Worm (Caenorhabditis elegans) whole organism, L1 larva: ENCODE results near the gene F43B10.1.

ENCODE experiments used
- C16A3.4 ChIP-seq: fragments of 150-350 bp; optimal IDR thresholded peaks from 2 replicates; lab custom pipeline; 2014; ENCODE audit warnings: missing biosample characterization, missing genetic modification characterization
- C34B4.2 ChIP-seq: sonication (generic microtip); optimal IDR thresholded peaks from 2 replicates; lab custom pipeline; 2017; ENCODE audit warnings: mild to moderate bottlenecking, missing genetic modification characterization, missing compliant biosample characterization
- F16B12.6 ChIP-seq: fragments of 150-350 bp; optimal IDR thresholded peaks from 2 replicates; lab custom pipeline; 2014; ENCODE audit warnings: missing biosample characterization, missing genetic modification characterization
- ama-1 ChIP-seq: fragments of 150-350 bp; optimal IDR thresholded peaks from 2 replicates; lab custom pipeline; 2014
- blmp-1 ChIP-seq: fragments of 150-350 bp; optimal IDR thresholded peaks from 2 replicates; lab custom pipeline; 2014; ENCODE audit warnings: missing biosample characterization, missing genetic modification characterization
- efl-1 ChIP-seq, 4 experiments: fragments of 150-350 bp; optimal IDR thresholded peaks in 3 of 4; peaks in 1 of 4; 1 replicate in 1 of 4; 2 replicates in 3 of 4; lab custom pipeline; 2014; ENCODE audit warnings: missing biosample characterization in 2 of 4, missing genetic modification characterization in 2 of 4, missing genetic modification reagents in 2 of 4
- egl-27 ChIP-seq, 2 experiments: fragments of 150-350 bp in 1 of 2; sonication (generic microtip); optimal IDR thresholded peaks; 3 replicates each; lab custom pipeline; 2017 to 2018; ENCODE audit warnings: missing biosample characterization in 2 of 2, missing genetic modification characterization in 2 of 2, missing genetic modification reagents in 2 of 2
- elt-3 ChIP-seq, 6 experiments: fragments of 150-350 bp in 1 of 6; sonication (generic microtip); optimal IDR thresholded peaks; 2 replicates each; lab custom pipeline; 2017 to 2018; ENCODE audit warnings: missing biosample characterization in 6 of 6, missing genetic modification characterization in 6 of 6, inconsistent platforms in 1 of 6
- ets-5 ChIP-seq: fragments of 200-800 bp; sonication (Bioruptor generic); IDR thresholded peaks from 2 replicates; pipeline ENCODE4 v1.3.6; 2022; ENCODE audit warnings: missing genetic modification characterization, missing compliant biosample characterization
- fos-1 ChIP-seq: fragments of 150-350 bp; optimal IDR thresholded peaks from 2 replicates; lab custom pipeline; 2014; ENCODE audit warnings: missing biosample characterization, missing genetic modification characterization
- hlh-17 ChIP-seq: fragments of 200-800 bp; sonication (Bioruptor generic); optimal IDR thresholded peaks from 2 replicates; lab custom pipeline; 2018; ENCODE audit warnings: missing genetic modification characterization, mild to moderate bottlenecking, missing compliant biosample characterization, moderate library complexity, borderline replicate concordance
- irx-1 ChIP-seq: sonication (generic microtip); optimal IDR thresholded peaks from 2 replicates; lab custom pipeline; 2016; ENCODE audit warnings: missing genetic modification characterization, missing compliant biosample characterization
- lin-13 ChIP-seq: fragments of 150-350 bp; optimal IDR thresholded peaks from 2 replicates; lab custom pipeline; 2014; ENCODE audit warnings: missing biosample characterization, missing genetic modification reagents, missing genetic modification characterization
- lin-14 ChIP-seq: fragments of 200-800 bp; sonication (Bioruptor generic); optimal IDR thresholded peaks from 2 replicates; lab custom pipeline; 2018; ENCODE audit warnings: mild to moderate bottlenecking, missing genetic modification characterization, moderate library complexity, missing compliant biosample characterization
- lin-15B ChIP-seq: fragments of 150-350 bp; sonication (generic microtip); optimal IDR thresholded peaks from 3 replicates; lab custom pipeline; 2014; ENCODE audit warnings: missing biosample characterization, missing genetic modification characterization
- lin-35 ChIP-seq, 2 experiments: fragments of 150-350 bp; optimal IDR thresholded peaks; 2 replicates each; lab custom pipeline; 2014; ENCODE audit warnings: missing biosample characterization in 2 of 2, missing genetic modification characterization in 2 of 2, missing genetic modification reagents in 2 of 2
- lin-39 ChIP-seq: fragments of 150-350 bp; optimal IDR thresholded peaks from 2 replicates; lab custom pipeline; 2014; ENCODE audit warnings: missing biosample characterization, missing genetic modification reagents, missing genetic modification characterization
- mdl-1 ChIP-seq, 2 experiments: fragments of 150-350 bp; optimal IDR thresholded peaks; 2 replicates each; lab custom pipeline; 2014 to 2017; ENCODE audit warnings: missing biosample characterization in 2 of 2, missing genetic modification characterization in 2 of 2, inconsistent platforms in 1 of 2
- nhr-11 ChIP-seq: fragments of 150-350 bp; optimal IDR thresholded peaks from 2 replicates; lab custom pipeline; 2014; ENCODE audit warnings: missing biosample characterization, missing genetic modification characterization
- nhr-12 ChIP-seq: sonication (generic microtip); optimal IDR thresholded peaks from 2 replicates; lab custom pipeline; 2017; ENCODE audit warnings: missing biosample characterization, missing genetic modification characterization
- nhr-19 ChIP-seq: fragments of 200-800 bp; sonication (Bioruptor generic); conservative IDR thresholded peaks from 2 replicates; pipeline ENCODE4 v1.3.6; 2022; ENCODE audit warnings: missing genetic modification characterization, missing compliant biosample characterization
- nhr-20 ChIP-seq: sonication (generic microtip); optimal IDR thresholded peaks from 2 replicates; lab custom pipeline; 2016; ENCODE audit warnings: mild to moderate bottlenecking, missing genetic modification characterization, missing compliant biosample characterization
- nhr-237 ChIP-seq: fragments of 150-350 bp; optimal IDR thresholded peaks from 2 replicates; lab custom pipeline; 2014; ENCODE audit warnings: missing biosample characterization, missing genetic modification characterization
- nhr-28 ChIP-seq: fragments of 150-350 bp; optimal IDR thresholded peaks from 2 replicates; lab custom pipeline; 2014; ENCODE audit warnings: missing biosample characterization, missing genetic modification characterization
- nhr-77 ChIP-seq: fragments of 150-350 bp; optimal IDR thresholded peaks from 2 replicates; lab custom pipeline; 2014; ENCODE audit warnings: missing biosample characterization, missing genetic modification characterization
- nhr-85 ChIP-seq: sonication (generic microtip); peaks from one replicate; lab custom pipeline; 2016; ENCODE audit warnings: missing genetic modification characterization, inconsistent platforms, missing compliant biosample characterization
- nhr-90 ChIP-seq: sonication (generic microtip); optimal IDR thresholded peaks from 2 replicates; lab custom pipeline; 2016; ENCODE audit warnings: mild to moderate bottlenecking, missing genetic modification characterization, missing compliant biosample characterization; ENCODE audit not compliant: poor library complexity
- pag-3 ChIP-seq: sonication (generic microtip); optimal IDR thresholded peaks from 2 replicates; lab custom pipeline; 2017; ENCODE audit warnings: missing genetic modification characterization, mild to moderate bottlenecking, missing compliant biosample characterization, antibody characterized with exemption, borderline replicate concordance; ENCODE audit not compliant: insufficient read depth
- rnt-1 ChIP-seq: sonication (generic microtip); optimal IDR thresholded peaks from 2 replicates; lab custom pipeline; 2016; ENCODE audit warnings: mild to moderate bottlenecking, missing genetic modification characterization, moderate library complexity, missing compliant biosample characterization
- snu-23 ChIP-seq: sonication (generic microtip); optimal IDR thresholded peaks from 2 replicates; lab custom pipeline; 2016; ENCODE audit warnings: missing genetic modification characterization, missing compliant biosample characterization
- sup-37 ChIP-seq: fragments of 200-800 bp; sonication (Bioruptor generic); optimal IDR thresholded peaks from 2 replicates; lab custom pipeline; 2018; ENCODE audit warnings: mild to moderate bottlenecking, missing genetic modification characterization, missing compliant biosample characterization
- tlp-1 ChIP-seq: fragments of 150-350 bp; optimal IDR thresholded peaks from 2 replicates; lab custom pipeline; 2014; ENCODE audit warnings: missing biosample characterization, missing genetic modification characterization
- vab-15 ChIP-seq: sonication (generic microtip); optimal IDR thresholded peaks from 2 replicates; lab custom pipeline; 2017; ENCODE audit warnings: missing genotype, mild to moderate bottlenecking, missing genetic modification characterization, missing compliant biosample characterization
- xbp-1 ChIP-seq: sonication (generic microtip); optimal IDR thresholded peaks from 2 replicates; lab custom pipeline; 2016; ENCODE audit warnings: missing genetic modification characterization, missing compliant biosample characterization
- zip-4 ChIP-seq: fragments of 200-800 bp; sonication (Bioruptor generic); optimal IDR thresholded peaks from 2 replicates; lab custom pipeline; 2018; ENCODE audit warnings: mild to moderate bottlenecking, missing genetic modification characterization, moderate library complexity, missing compliant biosample characterization
- ztf-11 ChIP-seq, 2 experiments: sonication (generic microtip); optimal IDR thresholded peaks; 2 replicates each; lab custom pipeline; 2016 to 2017; ENCODE audit warnings: missing genetic modification characterization in 2 of 2, missing biosample characterization in 1 of 2, missing compliant biosample characterization in 1 of 2

The F43B10.1 gene

DNA sequence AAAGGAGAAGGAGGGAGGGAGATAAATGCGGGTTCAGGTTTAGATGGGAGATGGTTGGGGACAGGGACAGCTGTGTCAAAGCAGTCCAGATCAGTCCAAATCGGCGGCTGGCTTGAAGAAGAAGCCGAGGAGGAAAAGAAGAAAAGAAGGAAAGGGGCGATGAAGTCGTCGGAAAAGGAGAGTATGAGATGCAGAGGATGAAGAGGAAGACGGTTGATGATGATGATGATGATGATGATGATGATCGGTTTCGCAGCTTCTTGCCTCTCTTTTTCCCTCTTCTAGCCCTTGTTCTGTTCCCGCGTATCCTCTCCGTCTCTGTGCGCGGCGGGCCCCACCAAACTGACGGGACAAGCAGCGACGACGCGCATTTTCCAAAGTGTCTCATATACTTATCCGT lies 35.8 kb downstream of the F43B10.1 start:
- TF ChIP-seq vab-15 (tag; lab: Kevin White, UChicago) (no peak), sup-37 (GFP tag; lab: Kevin White, UChicago) (no peak), ztf-11 (tag; optimal IDR thresholded peaks at IDR 0.05; lab: Kevin White, UChicago) (no peak), xbp-1 (tag; lab: Kevin White, UChicago) (no peak), ets-5 (GFP tag; lab: Robert Waterston, UW) (no peak), lin-13 (GFP tag; lab: Kevin White, UChicago) (no peak), tlp-1 (tag; lab: Kevin White, UChicago) (no peak), ama-1 (lab: Kevin White, UChicago) (no peak), nhr-77 (no peak), fos-1 (tag; lab: Kevin White, UChicago) (no peak), hlh-17 (no peak), nhr-237 (tag; lab: Kevin White, UChicago) (no peak), mdl-1 (tag; optimal IDR thresholded peaks at IDR 0.05; lab: Kevin White, UChicago) (no peak), irx-1 (no peak)

DNA sequence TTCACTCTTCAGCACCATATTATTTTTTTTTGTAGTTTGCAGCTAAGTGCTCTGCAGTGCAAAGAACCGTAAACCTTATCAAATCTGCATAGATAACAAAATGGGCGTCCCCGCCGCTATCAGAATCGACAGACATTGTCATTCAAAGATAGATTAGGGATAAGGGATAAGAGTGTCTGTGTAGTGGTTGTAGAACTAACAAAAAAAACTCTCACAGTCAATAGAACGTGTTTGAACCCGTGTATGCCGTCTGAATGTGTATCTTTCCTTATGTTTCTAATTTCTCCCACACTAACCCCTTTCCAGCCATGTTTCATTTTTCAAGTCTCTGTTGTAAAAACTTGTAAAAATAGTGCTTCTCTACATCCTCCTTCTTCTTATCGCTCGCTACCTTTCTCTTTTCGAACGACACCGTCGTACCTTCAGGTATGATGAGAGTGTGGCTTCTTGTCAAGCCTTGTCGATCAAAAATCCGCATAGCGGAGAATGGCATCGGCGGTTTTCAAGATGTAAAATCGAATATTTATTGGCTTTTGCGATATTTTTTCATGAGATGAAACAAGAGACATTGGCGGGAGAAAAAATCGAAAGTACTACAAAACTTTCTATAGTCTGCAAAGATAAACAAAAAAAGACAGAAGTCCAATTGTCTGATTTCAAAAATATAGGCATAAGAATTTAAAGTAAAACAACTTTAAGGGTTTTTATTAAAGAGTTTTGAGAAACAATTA lies 37.4 kb downstream of the F43B10.1 start:
- TF ChIP-seq blmp-1 (tag; lab: Kevin White, UChicago) (peak; percentile 56), C16A3.4 (tag; lab: Kevin White, UChicago) (no peak), efl-1 (optimal IDR thresholded peaks at IDR 0.05; lab: Kevin White, UChicago) (no peak), efl-1 (GFP tag; optimal IDR thresholded peaks at IDR 0.05 in 1 of 2; lab: Kevin White, UChicago) (peak in 1 of 2 experiments; percentile 54)

DNA sequence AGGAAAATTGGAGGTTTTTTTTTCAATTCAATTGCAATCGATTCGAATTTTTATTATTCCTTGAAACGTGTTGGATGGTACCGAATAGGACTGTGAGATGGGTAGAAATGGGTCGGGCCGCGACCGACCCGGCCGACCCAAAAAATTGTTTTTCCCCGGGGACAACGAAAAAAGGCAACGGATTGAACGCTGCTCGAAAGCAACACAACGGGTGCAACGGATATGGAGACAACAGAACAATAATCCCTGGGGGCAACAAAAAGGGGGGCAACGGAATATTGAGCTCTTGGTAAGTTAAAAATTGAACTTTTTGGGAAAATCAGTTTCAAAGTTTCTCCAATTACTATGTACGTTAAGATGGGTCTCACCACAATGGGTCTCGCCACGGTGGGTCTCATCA lies 39.4 kb downstream of the F43B10.1 start:
- TF ChIP-seq efl-1 (optimal IDR thresholded peaks at IDR 0.05; lab: Kevin White, UChicago), result no peak
- peak in 1 of 2 experiments; percentile 52 for TF ChIP-seq efl-1 (GFP tag; optimal IDR thresholded peaks at IDR 0.05 in 1 of 2; lab: Kevin White, UChicago)
- no peak for TF ChIP-seq lin-15B

DNA sequence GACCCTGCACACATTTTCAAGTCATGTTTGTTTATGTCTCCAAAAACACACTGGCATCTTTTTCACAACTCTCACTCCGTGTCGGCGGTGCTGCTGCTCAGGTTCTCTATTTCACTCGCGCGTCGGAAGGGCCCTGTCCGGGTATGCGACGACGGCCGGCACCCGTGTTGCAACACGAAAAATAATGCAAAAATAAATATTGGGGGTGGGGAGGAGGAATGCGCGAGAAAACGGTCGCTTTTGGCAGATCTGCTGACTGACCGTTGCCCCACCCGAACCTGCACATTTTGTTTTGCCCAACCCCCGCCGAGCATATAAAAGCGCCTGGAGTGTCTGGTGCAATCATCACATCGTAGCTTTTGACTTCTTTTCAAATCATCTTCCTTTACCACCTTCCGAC lies 41.2 kb downstream of the F43B10.1 start, which contains the start of gene cpg-19:
TSS of gene cpg-19 (plus strand) at position 341 of the 400 bp plus-strand sequence.
- no peak for TF ChIP-seq nhr-12 (tag; lab: Kevin White, UChicago)
- TF ChIP-seq lin-39, result no peak
- TF ChIP-seq nhr-11, result no peak
- TF ChIP-seq nhr-77, result no peak
- no peak for TF ChIP-seq sup-37 (GFP tag; lab: Kevin White, UChicago)
- no peak for TF ChIP-seq ets-5 (GFP tag; lab: Robert Waterston, UW)
- no peak for TF ChIP-seq zip-4 (GFP tag; lab: Kevin White, UChicago)
- TF ChIP-seq F16B12.6, result no peak
- no peak for TF ChIP-seq pag-3 (tag; lab: Kevin White, UChicago)
- TF ChIP-seq lin-14 (GFP tag; lab: Kevin White, UChicago), result no peak
- no peak for TF ChIP-seq hlh-17
- TF ChIP-seq nhr-85 (tag; lab: Kevin White, UChicago), result no peak
- no peak for TF ChIP-seq fos-1 (tag; lab: Kevin White, UChicago)
- no peak for TF ChIP-seq C34B4.2 (tag; lab: Kevin White, UChicago)
- TF ChIP-seq nhr-28 (tag; lab: Kevin White, UChicago), result no peak
- TF ChIP-seq, all 84 proteins: peak for 0

DNA sequence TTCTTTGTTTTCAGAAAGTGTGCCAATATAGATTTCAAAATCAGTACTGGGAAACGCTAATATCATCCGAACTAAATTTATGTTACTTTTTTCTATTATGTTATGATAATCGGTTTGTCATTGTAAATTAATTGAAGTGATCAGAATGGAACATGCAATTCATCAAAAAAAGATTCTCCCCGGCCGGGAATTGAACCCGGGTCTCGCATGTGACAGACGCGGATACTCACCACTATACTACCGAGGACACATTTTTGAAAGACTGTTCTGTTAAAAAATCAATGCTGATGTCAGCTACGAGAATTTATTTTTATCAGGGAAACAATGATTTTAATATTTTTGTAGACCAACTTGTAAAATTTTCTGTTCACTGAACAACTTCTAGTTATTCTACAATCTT lies 43.5 kb downstream of the F43B10.1 start:
- TF ChIP-seq elt-3 (tag; optimal IDR thresholded peaks at IDR 0.05; lab: Kevin White, UChicago) (peak in 1 of 6 experiments; percentile 8), nhr-20 (tag; lab: Kevin White, UChicago) (peak; percentile 20), nhr-90 (tag; lab: Kevin White, UChicago) (peak; percentile 29), egl-27 (tag; optimal IDR thresholded peaks at IDR 0.05; lab: Kevin White, UChicago) (no peak), rnt-1 (tag; lab: Kevin White, UChicago) (no peak), lin-35 (GFP tag; optimal IDR thresholded peaks at IDR 0.05; lab: Kevin White, UChicago) (peak in 1 of 2 experiments; percentile 36), nhr-19 (GFP tag; lab: Robert Waterston, UW) (peak; percentile 22), snu-23 (GFP tag; lab: Kevin White, UChicago) (peak; percentile 26)
